Worm (Caenorhabditis elegans): ENCODE results near the gene R13A5.11.

- TF ChIP-seq mab-5 (tag; optimal IDR thresholded peaks at IDR 0.05) (peak; percentile 92), blmp-1 (tag; optimal IDR thresholded peaks at IDR 0.05) (no peak), ceh-39 (tag; optimal IDR thresholded peaks at IDR 0.05) (no peak), sem-2 (GFP tag; optimal IDR thresholded peaks at IDR 0.05) (no peak), elt-1 (tag; optimal IDR thresholded peaks at IDR 0.05; ENCODE audit: borderline replicate concordance, insufficient read depth) (no peak)
These were observed 38.4 kb downstream of the R13A5.11 start for ce11 chrIII:7554697-7555145.

All from whole organism, mixed stage, embryonic.